Worm (Caenorhabditis elegans): ENCODE data around the gene H37A05.2.

ce11 chrV:13666460-13666859 lies 32.4 kb upstream of the H37A05.2 start:
- TF ChIP-seq F13H6.1 (tag; optimal IDR thresholded peaks at IDR 0.05): no peak
- no peak for TF ChIP-seq aly-2 (tag; optimal IDR thresholded peaks at IDR 0.05)
- TF ChIP-seq gmeb-1 (tag; optimal IDR thresholded peaks at IDR 0.05): no peak
- TF ChIP-seq elt-1 (tag; optimal IDR thresholded peaks at IDR 0.05): no peak
- TF ChIP-seq ztf-11 (tag; optimal IDR thresholded peaks at IDR 0.05): no peak
